Fruit fly (Drosophila melanogaster) whole organism, wandering third instar larva: Measurements from ENCODE around the gene Alp13.

Experiments
- Abd-B ChIP-seq: fragments of >200 bp; optimal IDR thresholded peaks from 2 replicates; lab custom pipeline; 2017; ENCODE audit warnings: missing biosample characterization, missing genetic modification characterization
- CG32264 ChIP-seq: fragments of 200-800 bp; sonication (Bioruptor generic); optimal IDR thresholded peaks from 2 replicates; lab custom pipeline; 2016; ENCODE audit warnings: missing biosample characterization, missing genetic modification characterization
- CG9705 ChIP-seq: fragments of 200-800 bp; sonication (Bioruptor generic); optimal IDR thresholded peaks from 2 replicates; lab custom pipeline; 2018; ENCODE audit warnings: missing biosample characterization, mild to moderate bottlenecking, missing genetic modification characterization
- CrebA ChIP-seq: fragments of 200-800 bp; sonication (Bioruptor generic); optimal IDR thresholded peaks from 2 replicates; lab custom pipeline; 2016; ENCODE audit warnings: missing biosample characterization, mild to moderate bottlenecking, missing genetic modification characterization, borderline replicate concordance
- Dfd ChIP-seq: fragments of >200 bp; optimal IDR thresholded peaks from 2 replicates; lab custom pipeline; 2017; ENCODE audit warnings: missing biosample characterization, missing genetic modification characterization
- Dif ChIP-seq: fragments of 200-275, 200-300 bp; sonication (Bioruptor generic); optimal IDR thresholded peaks from 2 replicates; lab custom pipeline; 2018; ENCODE audit warnings: missing biosample characterization, missing genetic modification characterization; ENCODE audit not compliant: partially characterized antibody
- GATAd ChIP-seq: sonication (Bioruptor generic); optimal IDR thresholded peaks from 2 replicates; lab custom pipeline; 2016; ENCODE audit warnings: missing biosample characterization, missing genetic modification characterization
- HLH106 ChIP-seq: fragments of 200-800 bp; optimal IDR thresholded peaks from 3 replicates; lab custom pipeline; 2019; ENCODE audit warnings: missing biosample characterization, mild to moderate bottlenecking, missing genetic modification characterization, moderate library complexity
- Hnf4 ChIP-seq: fragments of 200-800 bp; sonication (Bioruptor generic); optimal IDR thresholded peaks from 2 replicates; lab custom pipeline; 2016; ENCODE audit warnings: missing biosample characterization, mild to moderate bottlenecking, missing genetic modification characterization
- Hr78 ChIP-seq: fragments of >200 bp; optimal IDR thresholded peaks from 2 replicates; lab custom pipeline; 2017; ENCODE audit warnings: missing biosample characterization, missing genetic modification characterization
- Hr83 ChIP-seq: fragments of 200-300 bp; sonication (Bioruptor generic); optimal IDR thresholded peaks from 2 replicates; lab custom pipeline; 2016; ENCODE audit warnings: missing biosample characterization, mild to moderate bottlenecking, missing genetic modification characterization, moderate library complexity; ENCODE audit not compliant: poor library complexity, severe bottlenecking
- Jra ChIP-seq: sonication (Bioruptor generic); optimal IDR thresholded peaks from 2 replicates; lab custom pipeline; 2016; ENCODE audit warnings: missing biosample characterization, missing genetic modification characterization
- Mio ChIP-seq: sonication (Bioruptor generic); optimal IDR thresholded peaks from 2 replicates; lab custom pipeline; 2016; ENCODE audit warnings: missing biosample characterization, missing genetic modification characterization
- Myc ChIP-seq: fragments of >200 bp; optimal IDR thresholded peaks from 2 replicates; lab custom pipeline; 2017
- N ChIP-seq: fragments of >200 bp; optimal IDR thresholded peaks from 2 replicates; lab custom pipeline; 2018; ENCODE audit warnings: missing biosample characterization, missing external identifiers, missing genetic modification characterization
- OdsH ChIP-seq: fragments of 200-800 bp; sonication (Bioruptor generic); optimal IDR thresholded peaks from 2 replicates; lab custom pipeline; 2016; ENCODE audit warnings: missing biosample characterization, mild to moderate bottlenecking, missing genetic modification characterization
- Rel ChIP-seq, 2 experiments: fragments of 200-800 bp; sonication (Bioruptor generic) in 1 of 2; optimal IDR thresholded peaks; 2 replicates in 1 of 2; 3 replicates in 1 of 2; lab custom pipeline; 2016 to 2019; ENCODE audit warnings: mild to moderate bottlenecking in 2 of 2, missing biosample characterization in 2 of 2, missing genetic modification characterization in 2 of 2, moderate library complexity in 1 of 2
- Sp1 ChIP-seq: fragments of 200-800 bp; sonication (Bioruptor generic); optimal IDR thresholded peaks from 3 replicates; lab custom pipeline; 2019; ENCODE audit warnings: missing biosample characterization, mild to moderate bottlenecking, missing genetic modification characterization, moderate library complexity
- Vsx2 ChIP-seq: fragments of 200-300, 225-300 bp; sonication (Bioruptor generic); optimal IDR thresholded peaks from 2 replicates; lab custom pipeline; 2018; ENCODE audit warnings: missing biosample characterization, missing genetic modification characterization; ENCODE audit not compliant: partially characterized antibody
- br ChIP-seq: fragments of 200-800 bp; sonication (Bioruptor generic); optimal IDR thresholded peaks from 2 replicates; lab custom pipeline; 2016; ENCODE audit warnings: missing biosample characterization, missing genetic modification characterization
- brk ChIP-seq: fragments of 200-800 bp; sonication (Bioruptor generic); optimal IDR thresholded peaks from 2 replicates; lab custom pipeline; 2016; ENCODE audit warnings: missing biosample characterization, mild to moderate bottlenecking, missing genetic modification characterization
- dl ChIP-seq, 2 experiments: fragments of 175-275, 200-275 bp in 1 of 2; fragments of 200-275 bp in 1 of 2; sonication (Bioruptor generic); optimal IDR thresholded peaks; lab custom pipeline; 2018; ENCODE audit warnings: mild to moderate bottlenecking in 2 of 2, missing biosample characterization in 2 of 2, missing genetic modification characterization in 2 of 2, moderate library complexity in 2 of 2; ENCODE audit not compliant: partially characterized antibody in 2 of 2, insufficient read depth in 1 of 2
- dmrt93B ChIP-seq: fragments of 200-800 bp; sonication (Bioruptor generic); optimal IDR thresholded peaks from 2 replicates; lab custom pipeline; 2018; ENCODE audit warnings: missing biosample characterization, mild to moderate bottlenecking, missing genetic modification characterization
- dsf ChIP-seq: sonication (Bioruptor generic); optimal IDR thresholded peaks from 2 replicates; lab custom pipeline; 2016; ENCODE audit warnings: missing biosample characterization, missing genetic modification characterization, borderline replicate concordance
- ey ChIP-seq: fragments of 200-800 bp; sonication (Bioruptor generic); optimal IDR thresholded peaks from 2 replicates; lab custom pipeline; 2016; ENCODE audit warnings: missing biosample characterization, missing genetic modification characterization
- foxo ChIP-seq, 2 experiments: fragments of 200-800 bp; sonication (Bioruptor generic); optimal IDR thresholded peaks; 2 replicates in 1 of 2; 3 replicates in 1 of 2; lab custom pipeline; 2016 to 2017; ENCODE audit warnings: missing biosample characterization in 2 of 2, missing genetic modification characterization in 2 of 2
- fru ChIP-seq: fragments of 200-800 bp; sonication (Bioruptor generic); optimal IDR thresholded peaks from 3 replicates; lab custom pipeline; 2016; ENCODE audit warnings: missing biosample characterization, mild to moderate bottlenecking, missing genetic modification characterization
- h ChIP-seq: fragments of 200-800 bp; sonication (Bioruptor generic); optimal IDR thresholded peaks from 3 replicates; lab custom pipeline; 2016; ENCODE audit warnings: missing biosample characterization, mild to moderate bottlenecking, missing genetic modification characterization
- jim ChIP-seq: fragments of 175-275, 200-325 bp; sonication (Bioruptor generic); optimal IDR thresholded peaks from 2 replicates; lab custom pipeline; 2016; ENCODE audit warnings: missing biosample characterization, mild to moderate bottlenecking, missing genetic modification characterization
- lola ChIP-seq: fragments of >200 bp; optimal IDR thresholded peaks from 2 replicates; lab custom pipeline; 2017; ENCODE audit warnings: missing biosample characterization, missing genetic modification characterization
- pan ChIP-seq: fragments of >200 bp; optimal IDR thresholded peaks from 2 replicates; lab custom pipeline; 2017
- psq ChIP-seq: fragments of 200-800 bp; sonication (Bioruptor generic); optimal IDR thresholded peaks from 3 replicates; lab custom pipeline; 2017; ENCODE audit warnings: missing biosample characterization, mild to moderate bottlenecking, missing genetic modification characterization, moderate library complexity
- rgr ChIP-seq: fragments of 200-800 bp; sonication (Bioruptor generic); optimal IDR thresholded peaks from 3 replicates; lab custom pipeline; 2016; ENCODE audit warnings: missing biosample characterization, mild to moderate bottlenecking, missing genetic modification characterization
- sv ChIP-seq: fragments of 200-800 bp; sonication (Bioruptor generic); optimal IDR thresholded peaks from 3 replicates; lab custom pipeline; 2016; ENCODE audit warnings: missing biosample characterization, missing genetic modification characterization
- tai ChIP-seq: sonication (Bioruptor generic); optimal IDR thresholded peaks from 2 replicates; lab custom pipeline; 2016; ENCODE audit warnings: missing biosample characterization, missing genetic modification characterization
- usp ChIP-seq: fragments of >200 bp; optimal IDR thresholded peaks from 2 replicates; lab custom pipeline; 2017; ENCODE audit warnings: missing biosample characterization, missing genetic modification characterization
- woc ChIP-seq: sonication (Bioruptor generic); optimal IDR thresholded peaks from 2 replicates; lab custom pipeline; 2016; ENCODE audit warnings: missing biosample characterization, mild to moderate bottlenecking, missing genetic modification characterization

Gene Alp13

dm6 chr3R:10111150-10111814 lies 36.1 kb upstream of the Alp13 start:
- no peak for TF ChIP-seq foxo (GFP tag; optimal IDR thresholded peaks at IDR 0.05; lab: Kevin White, UChicago)
- TF ChIP-seq jim (GFP tag; lab: Kevin White, UChicago) = no peak
- no peak for TF ChIP-seq Hnf4 (GFP tag; lab: Kevin White, UChicago)
- TF ChIP-seq brk = no peak
- no peak for TF ChIP-seq Jra (GFP tag; lab: Kevin White, UChicago)
- no peak for TF ChIP-seq rgr (GFP tag; lab: Kevin White, UChicago)
- TF ChIP-seq h (GFP tag; lab: Kevin White, UChicago) = no peak
- no peak for TF ChIP-seq CG32264 (GFP tag; lab: Kevin White, UChicago)
- no peak for TF ChIP-seq psq (GFP tag; lab: Kevin White, UChicago)
- no peak for TF ChIP-seq Rel (GFP tag; optimal IDR thresholded peaks at IDR 0.05; lab: Kevin White, UChicago)
- TF ChIP-seq Rel (tag; optimal IDR thresholded peaks at IDR 0.05; lab: Kevin White, UChicago) = no peak
- no peak for TF ChIP-seq fru
- TF ChIP-seq Mio = no peak
- TF ChIP-seq lola (GFP tag; lab: Kevin White, UChicago) = no peak
- TF ChIP-seq pan = no peak
- TF ChIP-seq N (GFP tag; lab: Kevin White, UChicago) = no peak

dm6 chr3R:10109938-10110337 lies 34.8 kb upstream of the Alp13 start, which contains the start of gene Fmr1:
Gene Fmr1, minus strand, starts transcription at chr3R:10110121.
- TF ChIP-seq HLH106 (peak; percentile 50), Dif (GFP tag; lab: Kevin White, UChicago) (no peak), Vsx2 (no peak), br (GFP tag; lab: Kevin White, UChicago) (peak; percentile 40), dl (GFP tag; optimal IDR thresholded peaks at IDR 0.05; lab: Kevin White, UChicago; ENCODE audit: insufficient read depth in 1 of 2, partially characterized antibody in 2 of 2) (no peak), Hnf4 (GFP tag; lab: Kevin White, UChicago) (no peak), foxo (GFP tag; optimal IDR thresholded peaks at IDR 0.05; lab: Kevin White, UChicago) (peak in 1 of 2 experiments; percentile 57), Abd-B (GFP tag; lab: Kevin White, UChicago) (no peak), sv (GFP tag; lab: Kevin White, UChicago) (no peak), Hr83 (no peak), brk (no peak), OdsH (GFP tag; lab: Kevin White, UChicago) (peak; percentile 11), Myc (peak; percentile 37), Jra (GFP tag; lab: Kevin White, UChicago) (no peak), psq (GFP tag; lab: Kevin White, UChicago) (peak; percentile 97), dsf (no peak), h (GFP tag; lab: Kevin White, UChicago) (peak; percentile 60), usp (GFP tag; lab: Kevin White, UChicago) (no peak), pan (no peak), lola (GFP tag; lab: Kevin White, UChicago) (no peak), jim (GFP tag; lab: Kevin White, UChicago) (no peak), dmrt93B (no peak), CG9705 (GFP tag; lab: Kevin White, UChicago) (peak; percentile 31), CG32264 (GFP tag; lab: Kevin White, UChicago) (no peak), Sp1 (no peak), Rel (GFP tag; optimal IDR thresholded peaks at IDR 0.05; lab: Kevin White, UChicago) (no peak), Rel (tag; optimal IDR thresholded peaks at IDR 0.05; lab: Kevin White, UChicago) (peak; percentile 12), rgr (GFP tag; lab: Kevin White, UChicago) (peak; percentile 29), GATAd (peak; percentile 77), N (GFP tag; lab: Kevin White, UChicago) (no peak), woc (GFP tag; lab: Kevin White, UChicago) (no peak), ey (GFP tag; lab: Kevin White, UChicago) (peak; percentile 26), fru (peak; percentile 59), CrebA (GFP tag; lab: Kevin White, UChicago) (no peak), tai (GFP tag; lab: Kevin White, UChicago) (no peak), Dfd (no peak), Hr78 (no peak)
